Worm (Caenorhabditis elegans) whole organism, mixed stage, embryonic: ENCODE measurements around the gene F54F2.6.
A peak's percentile ranks its signal among the peaks of the same experiment; 100 is the strongest.

Experiments used
- M03D4.4 ChIP-seq: sonication (generic microtip); optimal IDR thresholded peaks from 2 replicates; lab custom pipeline; 2017; ENCODE audit warnings: mild to moderate bottlenecking, missing genetic modification characterization, missing compliant biosample characterization
- blmp-1 ChIP-seq: fragments of 150-350 bp; optimal IDR thresholded peaks from 2 replicates; lab custom pipeline; 2014; ENCODE audit warnings: missing biosample characterization, missing genetic modification characterization
- ceh-43 ChIP-seq: fragments of 200-800 bp; sonication (Bioruptor generic); optimal IDR thresholded peaks from 2 replicates; lab custom pipeline; 2018; ENCODE audit warnings: mild to moderate bottlenecking, missing genetic modification characterization, moderate library complexity, missing compliant biosample characterization
- cnd-1 ChIP-seq: fragments of 200-800 bp; sonication (Bioruptor generic); optimal IDR thresholded peaks from 2 replicates; lab custom pipeline; 2018; ENCODE audit warnings: mild to moderate bottlenecking, missing genetic modification characterization, missing compliant biosample characterization
- drap-1 ChIP-seq: fragments of 200-800 bp; sonication (Bioruptor generic); optimal IDR thresholded peaks from 3 replicates; lab custom pipeline; 2018; ENCODE audit warnings: mild to moderate bottlenecking, missing genetic modification characterization, missing compliant biosample characterization
- elt-1 ChIP-seq: sonication (generic microtip); optimal IDR thresholded peaks from 2 replicates; lab custom pipeline; 2017; ENCODE audit warnings: missing genetic modification characterization, mild to moderate bottlenecking, missing compliant biosample characterization, antibody characterized with exemption, moderate library complexity, borderline replicate concordance; ENCODE audit not compliant: insufficient read depth
- ham-2 ChIP-seq: fragments of 200-800 bp; sonication (Bioruptor generic); optimal IDR thresholded peaks from 2 replicates; lab custom pipeline; 2018; ENCODE audit warnings: mild to moderate bottlenecking, missing genetic modification characterization, missing compliant biosample characterization
- lin-13 ChIP-seq: fragments of 150-350 bp; optimal IDR thresholded peaks from 2 replicates; lab custom pipeline; 2014; ENCODE audit warnings: missing biosample characterization, missing genetic modification characterization
- lsy-2 ChIP-seq: fragments of 150-350 bp; optimal IDR thresholded peaks from 2 replicates; lab custom pipeline; 2014; ENCODE audit warnings: missing biosample characterization, missing genetic modification characterization
- mep-1 ChIP-seq: fragments of 150-350 bp; optimal IDR thresholded peaks from 2 replicates; lab custom pipeline; 2017; ENCODE audit warnings: missing biosample characterization, missing genetic modification reagents, missing genetic modification characterization, inconsistent platforms
- nhr-237 ChIP-seq: fragments of 150-350 bp; optimal IDR thresholded peaks from 2 replicates; lab custom pipeline; 2014; ENCODE audit warnings: missing biosample characterization, missing genetic modification characterization
- nhr-28 ChIP-seq: fragments of 150-350 bp; optimal IDR thresholded peaks from 2 replicates; lab custom pipeline; 2014; ENCODE audit warnings: missing biosample characterization, missing genetic modification characterization
- nhr-76 ChIP-seq: sonication (generic microtip); optimal IDR thresholded peaks from 2 replicates; lab custom pipeline; 2017; ENCODE audit warnings: missing biosample characterization, missing genetic modification characterization
- pha-4 ChIP-seq: fragments of 150-350 bp; optimal IDR thresholded peaks from 2 replicates; lab custom pipeline; 2018; ENCODE audit warnings: missing biosample characterization, missing genetic modification reagents, missing genetic modification characterization
- snpc-4 ChIP-seq: fragments of 150-350 bp; optimal IDR thresholded peaks from 2 replicates; lab custom pipeline; 2014; ENCODE audit warnings: missing biosample characterization, missing genetic modification characterization
- zip-8 ChIP-seq: fragments of 150-350 bp; optimal IDR thresholded peaks from 2 replicates; lab custom pipeline; 2014; ENCODE audit warnings: missing biosample characterization, missing genetic modification characterization

The F54F2.6 gene

DNA sequence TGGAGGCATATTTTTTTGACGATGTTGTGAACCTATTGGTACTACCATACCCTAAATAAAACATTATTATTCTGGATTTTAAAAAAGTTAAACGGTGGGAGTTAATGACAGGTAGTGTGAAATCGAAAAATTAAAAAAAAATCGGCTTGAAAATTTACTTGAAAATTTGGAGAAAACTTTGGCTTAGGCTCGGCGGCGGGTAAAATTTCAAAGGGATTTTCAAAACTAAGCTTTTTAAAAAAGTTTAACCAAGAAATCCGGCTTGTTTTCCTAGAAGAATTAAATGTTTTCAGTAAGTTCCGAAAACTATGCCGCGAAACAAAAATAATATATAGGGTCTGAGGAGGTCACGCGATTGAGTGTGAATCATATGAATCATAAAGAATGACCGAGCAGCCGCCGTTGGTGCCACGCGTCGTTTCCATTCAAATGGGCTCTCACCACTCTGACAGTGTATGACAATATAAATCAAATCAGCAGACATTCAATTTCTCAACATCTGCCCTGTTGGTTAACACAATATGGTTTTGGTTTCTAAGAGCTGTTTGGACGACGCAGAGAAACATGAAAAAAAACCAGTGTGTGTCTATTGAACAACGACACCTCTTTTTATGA lies 39.4 kb downstream of the F54F2.6 start, which contains the start of gene aak-1:
Gene aak-1, minus strand, starts transcription at position 51 of the 615 bp plus-strand sequence.
- no peak for TF ChIP-seq lsy-2 (tag; lab: Kevin White, UChicago)
- TF ChIP-seq ceh-43 = no peak
- TF ChIP-seq nhr-76 (tag; lab: Kevin White, UChicago) = no peak

DNA sequence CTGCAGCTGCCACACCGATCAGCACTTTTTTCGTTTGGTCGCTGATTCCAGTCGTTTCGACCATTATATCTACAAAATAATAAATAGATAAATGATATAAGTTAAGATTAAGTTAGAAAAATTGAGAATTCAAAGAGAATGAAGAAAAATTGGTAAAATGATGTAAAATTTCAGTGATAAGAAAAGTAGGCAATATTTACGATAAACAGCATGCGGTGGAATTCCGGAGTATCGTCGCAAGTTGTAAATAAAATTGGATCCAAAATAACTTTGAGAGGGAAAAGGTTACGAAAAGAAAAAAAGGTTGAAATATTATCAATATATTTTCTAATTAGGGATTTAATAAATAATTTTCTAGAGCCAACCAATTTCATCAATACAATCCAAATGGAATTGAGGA lies 45.8 kb downstream of the F54F2.6 start, which contains the start of gene tomm-70:
Gene tomm-70, minus strand, starts transcription at position 69 of the 400 bp plus-strand sequence.
- TF ChIP-seq mep-1 (tag; lab: Kevin White, UChicago) = no peak
- TF ChIP-seq ham-2 (GFP tag; lab: Kevin White, UChicago) = no peak
- TF ChIP-seq drap-1 = no peak
- no peak for TF ChIP-seq M03D4.4 (tag; lab: Kevin White, UChicago)
- TF ChIP-seq nhr-28 (tag; lab: Kevin White, UChicago) = no peak
- TF ChIP-seq zip-8 = no peak
- no peak for TF ChIP-seq cnd-1 (tag; lab: Kevin White, UChicago)
- TF ChIP-seq nhr-237 (tag; lab: Kevin White, UChicago) = no peak
- no peak for TF ChIP-seq nhr-76 (tag; lab: Kevin White, UChicago)
- TF ChIP-seq blmp-1 (tag; lab: Kevin White, UChicago) = no peak
- no peak for TF ChIP-seq pha-4 (tag; lab: Kevin White, UChicago)
- TF ChIP-seq lin-13 (tag; lab: Kevin White, UChicago) = no peak
- TF ChIP-seq snpc-4 (tag; lab: Kevin White, UChicago) = no peak

DNA sequence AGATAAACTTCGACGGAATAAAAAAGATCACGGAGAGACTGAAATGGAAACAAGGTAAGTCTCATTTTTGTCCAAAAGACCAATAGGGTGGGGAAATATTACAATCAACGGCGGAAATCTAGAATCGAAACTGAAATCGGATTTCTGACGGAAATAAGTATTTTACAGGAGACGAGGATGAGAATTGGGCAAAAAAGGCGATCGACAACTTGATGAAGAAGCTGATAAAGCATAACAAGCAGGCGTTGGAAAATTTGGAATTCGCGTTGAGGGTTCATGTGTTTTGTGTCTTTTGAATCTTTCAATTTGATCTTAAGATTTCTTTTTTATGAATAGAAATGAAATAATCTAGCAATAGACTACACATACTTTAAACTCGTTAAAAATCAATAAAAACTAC lies 49.9 kb downstream of the F54F2.6 start, which contains the start of gene ugtp-1:
Gene ugtp-1, minus strand, starts transcription at position 101 of the 400 bp plus-strand sequence.
- TF ChIP-seq elt-1 = peak; percentile 1
- TF ChIP-seq drap-1 = no peak
- TF ChIP-seq, all 35 proteins: peak for 1
